Worm (Caenorhabditis elegans) whole organism, L4/young adult: ENCODE data around the gene F56D6.21.
"Not testable (repeated sequence)": the region's sequence is repeated elsewhere in the genome, so short reads cannot be mapped to it uniquely, and the experiment has no call there.

Experiments
- W03F9.2 ChIP-seq: fragments of 150-350 bp; optimal IDR thresholded peaks from 2 replicates; lab custom pipeline; 2014; ENCODE audit warnings: missing biosample characterization, missing genetic modification characterization
- dao-5 ChIP-seq: sonication (generic microtip); optimal IDR thresholded peaks from 2 replicates; lab custom pipeline; 2016; ENCODE audit warnings: missing genotype, missing genetic modification characterization, moderate library complexity, missing compliant biosample characterization
- him-1 ChIP-seq: sonication (generic microtip); optimal IDR thresholded peaks from 2 replicates; lab custom pipeline; 2016; ENCODE audit warnings: missing genotype, missing genetic modification reagents, missing genetic modification characterization, missing compliant biosample characterization

F56D6.21 gene

DNA sequence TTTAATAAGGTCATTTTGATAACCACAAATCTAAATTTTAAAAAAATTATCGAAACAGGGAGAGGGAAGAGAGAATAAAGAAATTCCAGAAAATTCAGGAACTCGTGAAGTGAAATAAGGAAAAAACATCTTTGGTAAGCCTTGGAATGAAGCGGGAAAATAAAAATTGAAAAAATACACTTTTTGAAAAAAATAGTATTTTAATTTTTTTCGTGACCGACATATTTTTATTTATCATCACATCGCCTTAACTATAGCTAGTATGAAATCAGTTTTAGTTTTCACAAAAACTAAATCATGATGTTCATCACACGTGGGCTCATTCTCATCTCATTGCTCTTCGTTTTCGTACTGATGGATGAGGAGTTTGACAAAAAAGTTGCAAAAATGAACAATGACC, 4.4 kb downstream of the F56D6.21 start, which contains the start of gene F56D6.13:
Gene F56D6.13, plus strand, starts transcription at position 301 of the 400 bp plus-strand sequence.
- no peak for TF ChIP-seq dao-5 (tag; lab: Kevin White, UChicago)
- no peak for TF ChIP-seq him-1 (tag; lab: Kevin White, UChicago)
- no peak for TF ChIP-seq W03F9.2

- TF ChIP-seq him-1 (tag; lab: Kevin White, UChicago); dao-5 (tag; lab: Kevin White, UChicago); W03F9.2: not testable (repeated sequence)
Measured at ce11 chrIV:3911848-3912247, 7.1 kb downstream of the F56D6.21 start, which contains the start of gene F56D6.18. F56D6.18 (minus strand) TSS chrIV:3911948.

DNA sequence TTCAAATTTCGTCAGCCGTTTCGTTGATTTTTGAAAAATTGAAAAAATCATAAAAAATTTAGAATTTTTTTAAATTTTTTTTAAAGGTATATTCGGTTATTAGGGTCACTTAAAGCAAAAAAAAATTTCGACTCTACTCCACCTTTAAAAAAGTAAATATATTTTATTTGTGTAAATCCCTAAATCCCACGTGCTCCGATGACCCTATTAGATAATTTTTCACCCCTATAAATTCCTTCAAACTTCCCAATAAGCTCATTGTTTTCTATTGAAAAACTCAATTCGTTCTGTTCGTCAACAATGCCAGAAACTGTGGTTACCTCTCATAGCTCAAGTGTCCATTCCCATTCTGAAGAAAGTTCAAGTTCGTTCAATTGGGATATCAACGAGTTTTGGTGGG, 7.9 kb downstream of the F56D6.21 start, which contains the start of gene F56D6.20:
Gene F56D6.20, plus strand, starts transcription at position 301 of the 400 bp plus-strand sequence.
- TF ChIP-seq him-1 (tag; lab: Kevin White, UChicago) (no peak), dao-5 (tag; lab: Kevin White, UChicago) (no peak), W03F9.2 (no peak)

DNA sequence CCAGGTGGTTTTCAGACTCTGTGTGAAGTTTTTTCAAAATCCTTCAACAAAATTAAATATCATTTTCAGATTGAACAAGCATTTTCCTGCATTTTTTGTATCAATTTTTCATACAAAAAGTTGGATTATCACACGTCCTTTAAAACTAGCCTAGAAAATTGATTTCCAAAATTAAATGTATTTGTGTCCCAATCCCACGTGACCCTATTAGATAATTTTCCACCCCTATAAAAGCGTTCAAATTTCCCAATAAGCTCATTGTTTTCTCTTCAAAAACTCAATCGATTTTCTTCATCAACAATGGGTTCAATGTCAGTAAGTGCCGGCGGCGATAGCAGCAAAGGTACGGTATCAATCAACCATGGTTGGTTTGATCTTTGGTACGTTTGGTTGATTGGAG, 9.7 kb downstream of the F56D6.21 start, which contains the start of gene F56D6.19:
Gene F56D6.19, plus strand, starts transcription at position 301 of the 400 bp plus-strand sequence.
- TF ChIP-seq him-1 (tag; lab: Kevin White, UChicago) (no peak), W03F9.2 (no peak), dao-5 (tag; lab: Kevin White, UChicago) (no peak)

DNA sequence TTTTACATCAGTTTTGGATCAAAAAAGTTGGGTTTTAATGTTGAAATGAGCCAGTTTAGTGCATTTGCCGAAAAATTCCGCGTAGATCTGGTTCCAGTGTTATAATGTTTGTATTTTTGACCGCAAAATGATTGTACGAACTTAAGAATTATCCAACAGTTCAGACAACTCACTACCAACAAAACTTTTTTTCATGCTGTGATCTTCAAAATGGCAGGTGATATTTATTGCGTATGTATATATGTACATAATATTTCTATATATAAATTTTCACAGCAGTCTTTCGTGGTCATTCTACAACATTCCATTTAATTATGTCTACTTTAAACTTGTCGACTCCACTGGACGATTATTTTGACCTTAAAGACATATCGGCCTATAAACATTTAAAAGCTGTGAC, 10.6 kb downstream of the F56D6.21 start, which contains the start of gene srz-20:
Gene srz-20, plus strand, starts transcription at position 301 of the 400 bp plus-strand sequence.
- TF ChIP-seq dao-5 (tag; lab: Kevin White, UChicago), result no peak
- TF ChIP-seq him-1 (tag; lab: Kevin White, UChicago), result no peak
- no peak for TF ChIP-seq W03F9.2

- no peak for TF ChIP-seq dao-5 (tag; lab: Kevin White, UChicago)
- no peak for TF ChIP-seq him-1 (tag; lab: Kevin White, UChicago)
- no peak for TF ChIP-seq W03F9.2
Measured at ce11 chrIV:3917405-3917804, 12.7 kb downstream of the F56D6.21 start, which contains the start of gene F56D6.14. F56D6.14 (plus strand) TSS chrIV:3917705.

- TF ChIP-seq dao-5 (tag; lab: Kevin White, UChicago) (no peak), him-1 (tag; lab: Kevin White, UChicago) (no peak), W03F9.2 (no peak)
Measured at ce11 chrIV:3918160-3918559, 13.4 kb downstream of the F56D6.21 start, which contains the start of gene F56D6.23. F56D6.23 (plus strand) TSS chrIV:3918460.

ce11 chrIV:3919506-3919905, 14.8 kb downstream of the F56D6.21 start, which contains the start of gene srz-19:
srz-19 (plus strand) TSS chrIV:3919806.
- TF ChIP-seq dao-5 (tag; lab: Kevin White, UChicago) (no peak), W03F9.2 (no peak), him-1 (tag; lab: Kevin White, UChicago) (no peak)

DNA sequence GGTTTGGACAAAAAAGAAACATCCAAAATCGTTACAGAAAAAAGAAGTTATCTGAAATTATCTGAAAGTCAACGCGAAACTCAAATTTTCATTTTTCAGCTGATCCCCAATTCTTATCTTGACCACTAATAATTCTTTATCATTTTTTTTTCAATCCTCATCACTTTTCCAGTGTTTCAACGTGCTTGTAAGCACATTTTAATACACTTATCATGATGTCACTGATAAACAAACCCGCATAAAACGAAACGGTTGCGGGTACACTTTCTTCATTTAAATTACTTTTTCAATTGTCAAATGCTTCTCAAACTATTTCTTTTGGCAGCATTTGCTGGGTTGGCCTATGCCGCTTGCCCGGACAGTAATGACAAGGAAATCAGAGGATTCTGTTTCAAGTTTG, 17.2 kb downstream of the F56D6.21 start, which contains the start of gene clec-67:
Gene clec-67, plus strand, starts transcription at position 268 of the 400 bp plus-strand sequence.
- TF ChIP-seq dao-5 (tag; lab: Kevin White, UChicago) (no peak), W03F9.2 (no peak), him-1 (tag; lab: Kevin White, UChicago) (no peak)

ce11 chrIV:3926117-3926516, 21.4 kb downstream of the F56D6.21 start, which contains the start of gene clec-68:
clec-68 (plus strand) TSS chrIV:3926417.
- TF ChIP-seq him-1 (tag; lab: Kevin White, UChicago), result no peak
- TF ChIP-seq dao-5 (tag; lab: Kevin White, UChicago), result no peak
- no peak for TF ChIP-seq W03F9.2

DNA sequence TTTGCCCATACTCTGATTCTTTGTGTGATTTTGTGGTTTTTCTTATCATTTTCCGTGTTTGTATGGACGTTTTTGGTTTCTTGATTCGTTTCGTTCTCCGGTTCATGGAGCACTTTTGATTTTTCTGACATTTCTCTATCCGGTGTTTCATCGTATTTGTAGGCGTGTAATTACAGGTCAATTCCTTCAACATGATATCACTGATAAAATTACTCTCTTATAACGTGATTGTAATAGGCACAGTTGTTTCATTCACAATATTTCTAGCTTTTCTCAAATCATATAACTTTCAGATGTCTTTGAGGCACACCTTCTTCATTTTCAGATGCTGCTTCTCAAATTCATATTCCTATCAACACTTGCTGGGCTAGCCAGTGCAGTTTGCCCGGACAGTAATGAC, 27.7 kb downstream of the F56D6.21 start, which contains the start of gene clec-70:
Gene clec-70, plus strand, starts transcription at position 301 of the 400 bp plus-strand sequence.
- TF ChIP-seq dao-5 (tag; lab: Kevin White, UChicago); W03F9.2; him-1 (tag; lab: Kevin White, UChicago): not testable (repeated sequence)

ce11 chrIV:3937097-3937496, 32.4 kb downstream of the F56D6.21 start, which contains the start of gene clec-71:
clec-71 (plus strand) TSS chrIV:3937458.
- TF ChIP-seq W03F9.2 (no peak), dao-5 (tag; lab: Kevin White, UChicago) (no peak), him-1 (tag; lab: Kevin White, UChicago) (no peak)

DNA sequence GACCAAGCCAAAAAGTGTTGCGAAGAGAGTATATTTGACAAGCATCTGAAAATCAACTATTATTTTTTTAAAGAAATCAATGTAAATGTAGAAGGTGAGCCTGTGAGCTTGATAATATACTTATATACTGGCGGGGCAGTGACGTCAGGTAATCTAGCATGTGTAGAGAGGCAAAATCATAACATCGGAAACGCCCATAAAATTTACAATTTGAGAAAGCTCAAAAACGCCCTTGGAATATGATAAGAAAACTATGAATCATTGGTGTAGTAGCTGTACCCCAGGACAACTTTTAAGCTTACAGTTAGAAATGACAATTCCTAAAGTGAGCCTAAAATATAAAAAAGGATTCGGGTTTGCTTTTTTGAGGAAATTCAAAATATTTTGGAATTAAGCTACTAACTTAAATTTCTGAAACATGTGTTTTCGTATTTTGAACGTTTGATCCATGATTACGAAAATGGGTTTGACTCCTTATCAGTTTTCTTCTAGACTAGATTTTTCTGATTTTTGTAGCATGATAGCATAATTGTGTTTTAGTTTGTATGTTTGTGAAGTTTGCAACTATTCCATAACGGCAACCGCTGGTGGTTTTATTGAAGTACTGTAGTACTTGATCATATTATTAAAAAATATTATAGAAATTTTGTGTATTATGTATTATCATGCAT, 37.1 kb downstream of the F56D6.21 start, which contains the start of gene clec-174:
Gene clec-174, minus strand, starts transcription at position 51 of the 671 bp plus-strand sequence.
- TF ChIP-seq dao-5 (tag; lab: Kevin White, UChicago) (no peak), him-1 (tag; lab: Kevin White, UChicago) (no peak), W03F9.2 (no peak)

DNA sequence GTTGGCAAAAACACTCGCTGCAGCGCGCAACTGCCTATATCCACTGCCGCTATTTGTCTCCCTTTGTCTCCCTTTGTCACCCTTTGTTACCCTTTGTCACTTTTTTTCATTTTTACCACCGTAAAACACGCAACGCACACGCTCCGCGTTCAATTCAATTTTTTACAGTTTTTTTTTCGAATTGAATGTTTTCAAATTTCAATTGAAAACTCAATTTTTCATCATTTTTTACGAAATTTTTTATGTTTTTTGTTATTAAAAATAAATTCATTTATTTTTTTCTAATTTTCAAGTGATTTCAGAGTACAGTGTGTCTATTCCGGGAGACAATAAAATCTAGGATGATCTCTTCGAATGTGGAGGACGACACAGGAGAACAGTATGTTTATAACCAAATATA, 38.3 kb downstream of the F56D6.21 start, which contains the start of gene Y46C8AL.11:
Gene Y46C8AL.11, plus strand, starts transcription at position 301 of the 400 bp plus-strand sequence.
- TF ChIP-seq him-1 (tag; lab: Kevin White, UChicago), result no peak
- no peak for TF ChIP-seq W03F9.2
- no peak for TF ChIP-seq dao-5 (tag; lab: Kevin White, UChicago)
